Worm (Caenorhabditis elegans) whole organism, young adult: ENCODE results near the gene srg-26.

Source experiments
- F57C9.4 ChIP-seq: sonication (generic microtip); optimal IDR thresholded peaks from 2 replicates; lab custom pipeline; 2017; ENCODE audit warnings: mild to moderate bottlenecking, missing genetic modification characterization, missing compliant biosample characterization
- aptf-2 ChIP-seq: fragments of 200-800 bp; sonication (Bioruptor generic); conservative IDR thresholded peaks from 2 replicates; pipeline ENCODE4 v1.3.6; 2022; ENCODE audit warnings: missing genetic modification reagents, missing genetic modification characterization, missing compliant biosample characterization
- ceh-40 ChIP-seq: fragments of 200-800 bp; sonication (Bioruptor generic); IDR thresholded peaks from 2 replicates; pipeline ENCODE4 v1.3.6; 2022; ENCODE audit warnings: missing genetic modification characterization, missing compliant biosample characterization
- ceh-58 ChIP-seq: fragments of 200-800 bp; sonication (Bioruptor generic); IDR thresholded peaks from 2 replicates; pipeline ENCODE4 v1.3.6; 2022; ENCODE audit warnings: missing genetic modification characterization, missing compliant biosample characterization
- dpl-1 ChIP-seq: fragments of 150-350 bp; optimal IDR thresholded peaks from 2 replicates; lab custom pipeline; 2014; ENCODE audit warnings: missing biosample characterization, missing genetic modification reagents, missing genetic modification characterization
- hmg-20 ChIP-seq: fragments of 200-800 bp; sonication (Bioruptor generic); IDR thresholded peaks from 2 replicates; pipeline ENCODE4 v1.3.6; 2022; ENCODE audit warnings: missing genetic modification reagents, missing genetic modification characterization, missing compliant biosample characterization
- hsf-1 ChIP-seq: fragments of 200-800 bp; sonication (Bioruptor generic); IDR thresholded peaks from 2 replicates; pipeline ENCODE4 v1.3.6; 2022; ENCODE audit warnings: missing genetic modification reagents, missing genetic modification characterization, missing compliant biosample characterization
- let-526 ChIP-seq: fragments of 200-800 bp; sonication (Bioruptor generic); IDR thresholded peaks from 2 replicates; pipeline ENCODE4 v1.3.6; 2022; ENCODE audit warnings: missing genetic modification reagents, missing genetic modification characterization, missing compliant biosample characterization
- lin-35 ChIP-seq, 3 experiments: fragments of 150-350 bp in 2 of 3; sonication (generic microtip) in 1 of 3; optimal IDR thresholded peaks; 2 replicates each; lab custom pipeline; 2014 to 2018; ENCODE audit warnings: missing biosample characterization in 3 of 3, missing genetic modification characterization in 3 of 3, missing genetic modification reagents in 3 of 3
- unc-62 ChIP-seq: fragments of 150-350 bp; optimal IDR thresholded peaks from 2 replicates; lab custom pipeline; 2014; ENCODE audit warnings: missing biosample characterization, missing genetic modification reagents, missing genetic modification characterization
- zfh-2 ChIP-seq: fragments of 200-800 bp; sonication (Bioruptor generic); conservative IDR thresholded peaks from 2 replicates; pipeline ENCODE4 v1.3.6; 2022; ENCODE audit warnings: missing genetic modification reagents, missing genetic modification characterization, missing compliant biosample characterization
- ztf-22 ChIP-seq: fragments of 200-800 bp; sonication (Bioruptor generic); optimal IDR thresholded peaks from 2 replicates; lab custom pipeline; 2018; ENCODE audit warnings: mild to moderate bottlenecking, missing genetic modification characterization, moderate library complexity, missing compliant biosample characterization
- ztf-6 ChIP-seq: fragments of 200-800 bp; sonication (Bioruptor generic); IDR thresholded peaks from 2 replicates; pipeline ENCODE4 v1.3.6; 2022; ENCODE audit warnings: missing genetic modification reagents, missing genetic modification characterization, missing compliant biosample characterization

DNA sequence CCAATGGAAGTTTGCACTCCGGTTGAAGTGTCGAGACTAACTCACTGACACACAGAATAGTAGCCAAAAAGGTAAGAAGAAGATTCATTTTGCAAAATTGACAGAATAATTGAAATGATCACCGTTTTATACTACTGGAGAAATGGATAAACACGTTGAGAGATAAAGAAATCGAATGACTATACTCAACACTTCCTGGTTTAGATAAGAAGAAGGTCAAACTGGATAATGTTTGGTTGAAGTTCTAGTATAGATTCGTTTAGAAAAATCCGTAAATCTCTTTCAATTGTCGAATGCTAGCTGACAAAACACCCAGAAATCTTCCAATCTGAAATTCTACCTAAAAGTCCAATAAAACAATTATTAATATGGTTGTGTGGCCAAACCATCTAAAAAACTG lies 43.8 kb upstream of the srg-26 start, which contains the start of gene Y49G5A.1:
- TF ChIP-seq let-526 (GFP tag; lab: Robert Waterston, UW) (no peak), unc-62 (GFP tag; lab: Kevin White, UChicago) (no peak), lin-35 (GFP tag; optimal IDR thresholded peaks at IDR 0.05; lab: Kevin White, UChicago) (no peak), dpl-1 (GFP tag; lab: Kevin White, UChicago) (no peak), zfh-2 (GFP tag; lab: Robert Waterston, UW) (no peak), F57C9.4 (tag; lab: Kevin White, UChicago) (no peak), ztf-6 (no peak), ztf-22 (GFP tag; lab: Kevin White, UChicago) (no peak), ceh-58 (no peak), aptf-2 (no peak), hsf-1 (GFP tag; lab: Robert Waterston, UW) (no peak), ceh-40 (GFP tag; lab: Robert Waterston, UW) (no peak), hmg-20 (GFP tag; lab: Robert Waterston, UW) (no peak)
